Fruit fly (Drosophila melanogaster): ENCODE results near the gene Cad96Cb.

- TF ChIP-seq woc (GFP tag; optimal IDR thresholded peaks at IDR 0.05) = peak; percentile 93
- TF ChIP-seq Dfd (GFP tag; optimal IDR thresholded peaks at IDR 0.05) = no peak
- peak; percentile 84 for TF ChIP-seq psq (GFP tag; optimal IDR thresholded peaks at IDR 0.05)
- TF ChIP-seq Hnf4 (GFP tag; optimal IDR thresholded peaks at IDR 0.05) = peak; percentile 53
- no peak for TF ChIP-seq Abd-B (GFP tag; optimal IDR thresholded peaks at IDR 0.05)
- TF ChIP-seq Myc (optimal IDR thresholded peaks at IDR 0.05) = no peak
- no peak for TF ChIP-seq Hr78 (GFP tag; optimal IDR thresholded peaks at IDR 0.05)
- no peak for TF ChIP-seq Vsx2 (GFP tag; optimal IDR thresholded peaks at IDR 0.05; ENCODE audit: partially characterized antibody)
These were observed at the start of gene Cad96Cb for dm6 chr3R:25232271-25232989.

All from whole organism, wandering third instar larva.